Fruit fly (Drosophila melanogaster): ENCODE results near the gene CG16989.
A peak's percentile ranks its signal among the peaks of the same experiment; 100 is the strongest.

The CG16989 gene

dm6 chrX:772305-772986 lies 20.5 kb upstream of the CG16989 start (continued):
- 0 out of 3 replicates have a peak, but pooled peaks have one; percentile 35 for TF ChIP-seq ci (GFP tag; IDR thresholded peaks at IDR 0.05)
- TF ChIP-seq CG30431 (GFP tag; optimal IDR thresholded peaks at IDR 0.05) = no peak
- peak; percentile 21 for TF ChIP-seq gem (tag; optimal IDR thresholded peaks at IDR 0.05)
- TF ChIP-seq E2f2 (GFP tag; IDR thresholded peaks at IDR 0.05) = 0 out of 2 replicates have a peak, but pooled peaks have one; percentile 16
- no peak for TF ChIP-seq wor (GFP tag; IDR thresholded peaks at IDR 0.05)
- TF ChIP-seq so (GFP tag; IDR thresholded peaks at IDR 0.05) = 0 out of 3 replicates have a peak, but pooled peaks have one; percentile 18
- no peak for TF ChIP-seq CG14667 (GFP tag; IDR thresholded peaks at IDR 0.05)
- TF ChIP-seq hb (GFP tag; IDR thresholded peaks at IDR 0.05; ENCODE audit: partially characterized antibody) = no peak
- TF ChIP-seq phol (tag; optimal IDR thresholded peaks at IDR 0.05) = no peak
- 0 out of 2 replicates have a peak, but pooled peaks have one; percentile 21 for TF ChIP-seq sob (GFP tag; IDR thresholded peaks at IDR 0.05)
- no peak for TF ChIP-seq Kr (GFP tag; optimal IDR thresholded peaks at IDR 0.05)
- peak; percentile 6 for TF ChIP-seq Sox102F (GFP tag; optimal IDR thresholded peaks at IDR 0.05)
- peak; percentile 44 for TF ChIP-seq CG15601 (tag; optimal IDR thresholded peaks at IDR 0.05)
- TF ChIP-seq fd64A (GFP tag; optimal IDR thresholded peaks at IDR 0.05) = peak; percentile 11
- TF ChIP-seq pan (optimal IDR thresholded peaks at IDR 0.05) = no peak
- TF ChIP-seq pan (GFP tag; optimal IDR thresholded peaks at IDR 0.05 in 1 of 2, IDR thresholded peaks at IDR 0.05 in 1 of 2) = peak in 1 of 2 experiments; percentile 5
- TF ChIP-seq Gug (GFP tag; IDR thresholded peaks at IDR 0.05) = no peak
- TF ChIP-seq Dek (tag; optimal IDR thresholded peaks at IDR 0.05) = no peak
- peak; percentile 40 for TF ChIP-seq Sox100B (GFP tag; optimal IDR thresholded peaks at IDR 0.05)
- peak; percentile 55 for TF ChIP-seq ATbp (GFP tag; optimal IDR thresholded peaks at IDR 0.05)
- peak; percentile 40 for TF ChIP-seq CG2678 (tag; optimal IDR thresholded peaks at IDR 0.05)

- TF ChIP-seq ci (GFP tag; IDR thresholded peaks at IDR 0.05) = 0 out of 3 replicates have a peak, but pooled peaks have one; percentile 14
- no peak for TF ChIP-seq ro (GFP tag; IDR thresholded peaks at IDR 0.05)
- peak in 1 of 2 experiments; percentile 2 for TF ChIP-seq Pdp1 (GFP tag; optimal IDR thresholded peaks at IDR 0.05)
- peak in 1 of 2 experiments; percentile 32 for TF ChIP-seq eve (GFP tag; optimal IDR thresholded peaks at IDR 0.05)
- TF ChIP-seq CG15269 (tag; optimal IDR thresholded peaks at IDR 0.05) = no peak
- peak; percentile 26 for TF ChIP-seq pros (GFP tag; optimal IDR thresholded peaks at IDR 0.05)
- TF ChIP-seq exex (tag; optimal IDR thresholded peaks at IDR 0.05) = peak; percentile 58
- TF ChIP-seq crol (GFP tag; IDR thresholded peaks at IDR 0.05) = peak; percentile 80
- 0 out of 4 replicates have a peak, but pooled peaks have one; percentile 39 for TF ChIP-seq chinmo (GFP tag; IDR thresholded peaks at IDR 0.05; ENCODE audit: partially characterized antibody)
- peak; percentile 10 for TF ChIP-seq CG10431 (GFP tag; optimal IDR thresholded peaks at IDR 0.05)
- TF ChIP-seq sug (tag; optimal IDR thresholded peaks at IDR 0.05) = peak; percentile 27
- peak; percentile 68 for TF ChIP-seq grn (GFP tag; optimal IDR thresholded peaks at IDR 0.05)
- TF ChIP-seq CG4424 (GFP tag; optimal IDR thresholded peaks at IDR 0.05) = no peak
- TF ChIP-seq run (tag; optimal IDR thresholded peaks at IDR 0.05) = peak; percentile 15
- TF ChIP-seq CG1832 (GFP tag; optimal IDR thresholded peaks at IDR 0.05) = peak; percentile 57
- no peak for TF ChIP-seq CG3726 (GFP tag; IDR thresholded peaks at IDR 0.05)
- TF ChIP-seq GATAe (GFP tag; conservative IDR thresholded peaks at IDR 0.05) = 0 out of 2 replicates have a peak, but pooled peaks have one; percentile 30
- no peak for TF ChIP-seq CG11247 (GFP tag; IDR thresholded peaks at IDR 0.05)
- peak; percentile 89 for TF ChIP-seq CG4360 (GFP tag; IDR thresholded peaks at IDR 0.05)
- no peak for TF ChIP-seq cas (GFP tag; IDR thresholded peaks at IDR 0.05)
- TF ChIP-seq Awh (GFP tag; IDR thresholded peaks at IDR 0.05) = 0 out of 2 replicates have a peak, but pooled peaks have one; percentile 19
- TF ChIP-seq insv (GFP tag; optimal IDR thresholded peaks at IDR 0.05) = peak; percentile 13 to 91
These were observed 18.7 kb upstream of the CG16989 start for dm6 chrX:774160-774700.
